Worm (Caenorhabditis elegans) whole organism, L2 larva: ENCODE results near the gene mmab-1.

ENCODE experiments used
- Y55F3AM.14 ChIP-seq: fragments of 200-800 bp; sonication (Bioruptor generic); optimal IDR thresholded peaks from 2 replicates; lab custom pipeline; 2018; ENCODE audit warnings: mild to moderate bottlenecking, missing genetic modification characterization, missing compliant biosample characterization
- ama-1 ChIP-seq: fragments of 150-350 bp; optimal IDR thresholded peaks from 2 replicates; lab custom pipeline; 2018; ENCODE audit warnings: inconsistent platforms
- blmp-1 ChIP-seq: sonication (generic microtip); optimal IDR thresholded peaks from 2 replicates; lab custom pipeline; 2017; ENCODE audit warnings: missing genetic modification characterization, mild to moderate bottlenecking, missing compliant biosample characterization, antibody characterized with exemption, moderate library complexity; ENCODE audit not compliant: insufficient read depth
- elt-1 ChIP-seq: fragments of 150-350 bp; optimal IDR thresholded peaks from 2 replicates; lab custom pipeline; 2014; ENCODE audit warnings: missing biosample characterization, missing genetic modification characterization
- fos-1 ChIP-seq: fragments of 150-350 bp; optimal IDR thresholded peaks from 2 replicates; lab custom pipeline; 2014; ENCODE audit warnings: missing biosample characterization, missing genetic modification characterization
- lin-11 ChIP-seq: fragments of 150-350 bp; sonication (generic microtip); optimal IDR thresholded peaks from 2 replicates; lab custom pipeline; 2014; ENCODE audit warnings: missing biosample characterization, missing genetic modification characterization, inconsistent platforms, mixed read lengths
- lsy-2 ChIP-seq, 2 experiments: fragments of 150-350 bp in 1 of 2; sonication (generic microtip) in 1 of 2; optimal IDR thresholded peaks; 2 replicates each; lab custom pipeline; 2014 to 2017; ENCODE audit warnings: missing biosample characterization in 2 of 2, missing genetic modification characterization in 2 of 2

DNA sequence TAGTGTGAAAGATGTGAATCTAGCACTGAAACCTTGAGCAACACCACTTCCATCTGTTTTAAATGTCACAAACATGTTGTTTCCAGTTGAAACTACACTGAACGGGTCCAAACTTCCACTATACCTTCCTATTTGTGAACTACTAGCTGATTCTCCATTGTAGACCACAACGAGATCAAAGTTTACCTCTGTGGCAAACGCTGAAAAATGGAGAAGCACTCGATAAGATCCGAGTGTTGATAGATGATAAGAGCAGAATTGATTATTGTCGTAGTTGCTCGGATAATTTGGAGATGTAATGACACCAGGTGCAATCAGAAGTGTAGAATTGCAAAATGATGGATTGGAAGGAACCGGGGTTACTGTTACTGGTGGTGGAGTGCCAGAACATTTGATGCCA is 40.0 kb downstream of the mmab-1 start:
- no peak for TF ChIP-seq lin-11 (tag; lab: Kevin White, UChicago)
- TF ChIP-seq elt-1 (tag; lab: Kevin White, UChicago), result no peak
- no peak for TF ChIP-seq ama-1 (lab: Kevin White, UChicago)
- TF ChIP-seq blmp-1, result no peak
- TF ChIP-seq fos-1, result peak; percentile 24
- no peak for TF ChIP-seq lsy-2 (tag; optimal IDR thresholded peaks at IDR 0.05; lab: Kevin White, UChicago)
- no peak for TF ChIP-seq Y55F3AM.14 (GFP tag; lab: Kevin White, UChicago)
